Worm (Caenorhabditis elegans) whole organism, L3 larva: ENCODE results near the gene gst-27.

Experiments
- ZK546.5 ChIP-seq: sonication (generic microtip); optimal IDR thresholded peaks from 2 replicates; lab custom pipeline; 2017; ENCODE audit warnings: missing biosample characterization, missing genetic modification characterization
- ceh-9 ChIP-seq: sonication (generic microtip); optimal IDR thresholded peaks from 2 replicates; lab custom pipeline; 2018; ENCODE audit warnings: missing biosample characterization, missing genetic modification characterization
- elt-2 ChIP-seq: sonication (generic microtip); optimal IDR thresholded peaks from 2 replicates; lab custom pipeline; 2016; ENCODE audit warnings: missing genetic modification reagents, mild to moderate bottlenecking, missing genetic modification characterization, missing compliant biosample characterization
- fos-1 ChIP-seq: fragments of 150-350 bp; optimal IDR thresholded peaks from 2 replicates; lab custom pipeline; 2014; ENCODE audit warnings: missing biosample characterization, missing genetic modification characterization
- mdl-1 ChIP-seq: fragments of 150-350 bp; optimal IDR thresholded peaks from 2 replicates; lab custom pipeline; 2014; ENCODE audit warnings: missing biosample characterization, missing genetic modification characterization
- nhr-11 ChIP-seq: fragments of 150-350 bp; optimal IDR thresholded peaks from 2 replicates; lab custom pipeline; 2014; ENCODE audit warnings: missing biosample characterization, missing genetic modification characterization
- nhr-237 ChIP-seq: fragments of 150-350 bp; optimal IDR thresholded peaks from 2 replicates; lab custom pipeline; 2014; ENCODE audit warnings: missing biosample characterization, missing genetic modification characterization
- pha-4 ChIP-seq: fragments of 150-350 bp; optimal IDR thresholded peaks from 2 replicates; lab custom pipeline; 2014; ENCODE audit warnings: missing biosample characterization, missing genetic modification reagents, missing genetic modification characterization
- tbx-2 ChIP-seq: sonication (generic microtip); optimal IDR thresholded peaks from 2 replicates; lab custom pipeline; 2016; ENCODE audit warnings: mild to moderate bottlenecking, missing genetic modification characterization, missing compliant biosample characterization
- unc-62 ChIP-seq: fragments of 150-350 bp; sonication (generic microtip); optimal IDR thresholded peaks from 4 replicates; lab custom pipeline; 2014; ENCODE audit warnings: missing biosample characterization, missing genetic modification reagents, missing genetic modification characterization

DNA sequence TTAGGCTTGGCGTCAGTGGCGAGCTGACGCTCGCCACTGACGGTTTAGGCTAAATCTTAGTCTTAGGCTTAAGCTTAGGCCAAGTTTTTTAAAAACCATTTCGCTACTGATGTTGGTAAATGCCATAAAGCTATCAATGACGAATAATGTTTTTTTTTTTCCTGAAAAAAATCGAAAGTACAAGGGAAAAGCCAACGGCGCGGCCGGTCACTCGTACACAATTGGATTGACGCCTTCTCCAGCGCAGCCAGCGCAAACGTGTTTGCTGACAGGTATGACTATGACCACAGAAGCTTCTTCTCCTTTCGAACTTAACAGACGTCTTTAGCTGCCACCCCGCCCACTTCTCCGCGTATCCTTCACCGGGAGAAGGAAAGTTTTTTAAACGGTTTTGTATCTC, 19.9 kb downstream of the gst-27 start, which contains the start of gene Y53F4B.27:
- TF ChIP-seq mdl-1 (tag; lab: Kevin White, UChicago), result no peak
- TF ChIP-seq pha-4 (tag; lab: Kevin White, UChicago), result no peak
- no peak for TF ChIP-seq ZK546.5
- no peak for TF ChIP-seq nhr-11 (tag; lab: Kevin White, UChicago)
- no peak for TF ChIP-seq elt-2 (tag; lab: Kevin White, UChicago)
- TF ChIP-seq nhr-237 (tag; lab: Kevin White, UChicago), result no peak
- TF ChIP-seq fos-1, result no peak
- TF ChIP-seq ceh-9 (tag; lab: Kevin White, UChicago), result no peak
- no peak for TF ChIP-seq unc-62 (GFP tag; lab: Kevin White, UChicago)
- TF ChIP-seq tbx-2 (tag; lab: Kevin White, UChicago), result no peak
